Fruit fly (Drosophila melanogaster) whole organism, embryonic: ENCODE data around the gene CG31897.

Experiments
- Bdp1 ChIP-seq: fragments of 200-800 bp; sonication (Bioruptor generic); optimal IDR thresholded peaks from 3 replicates; lab custom pipeline; 2016; ENCODE audit warnings: missing biosample characterization, missing genetic modification characterization
- CG10267 ChIP-seq: fragments of 200-800 bp; sonication (Bioruptor generic); optimal IDR thresholded peaks from 2 replicates; lab custom pipeline; 2018; ENCODE audit warnings: missing biosample characterization, mild to moderate bottlenecking, missing genetic modification characterization, moderate library complexity
- CG11560 ChIP-seq: fragments of 200-800 bp; sonication (Bioruptor generic); IDR thresholded peaks from 3 replicates; pipeline ENCODE4 v1.3.6; 2022; ENCODE audit warnings: missing biosample characterization, missing genetic modification characterization
- CG12942 ChIP-seq: fragments of 200-800 bp; sonication (Bioruptor generic); optimal IDR thresholded peaks from 3 replicates; lab custom pipeline; 2016; ENCODE audit warnings: missing biosample characterization, missing genetic modification characterization
- CG13287 ChIP-seq: fragments of 200-800 bp; sonication (Bioruptor generic); IDR thresholded peaks from 2 replicates; pipeline ENCODE4 v1.3.6; 2022; ENCODE audit warnings: missing biosample characterization, missing genetic modification characterization; ENCODE audit not compliant: partially characterized antibody
- CG14441 ChIP-seq: fragments of 200-800 bp; sonication (Bioruptor generic); IDR thresholded peaks from 2 replicates; pipeline ENCODE4 v1.3.6; 2022; ENCODE audit warnings: missing biosample characterization, missing genetic modification characterization
- CG1529 ChIP-seq: fragments of 200-800 bp; sonication (Bioruptor generic); optimal IDR thresholded peaks from 3 replicates; lab custom pipeline; 2018; ENCODE audit warnings: missing biosample characterization, missing genetic modification characterization
- CG17361 ChIP-seq: fragments of 200-800 bp; sonication (Bioruptor generic); IDR thresholded peaks from 3 replicates; pipeline ENCODE4 v1.3.6; 2022; ENCODE audit warnings: missing biosample characterization, missing genetic modification characterization
- CG2116 ChIP-seq: fragments of 200-800 bp; sonication (Bioruptor generic); optimal IDR thresholded peaks from 3 replicates; lab custom pipeline; 2018; ENCODE audit warnings: missing biosample characterization, mild to moderate bottlenecking, missing genetic modification characterization
- CG2129 ChIP-seq: fragments of 200-800 bp; sonication (Bioruptor generic); IDR thresholded peaks from 2 replicates; pipeline ENCODE4 v1.3.6; 2022; ENCODE audit warnings: missing biosample characterization, missing genetic modification characterization; ENCODE audit not compliant: partially characterized antibody
- CG32767 ChIP-seq: fragments of 200-800 bp; sonication (Bioruptor generic); IDR thresholded peaks from 2 replicates; pipeline ENCODE4 v1.3.6; 2022; ENCODE audit warnings: missing biosample characterization, missing genetic modification characterization
- CG4360 ChIP-seq: fragments of 200-800 bp; sonication (Bioruptor generic); IDR thresholded peaks from 2 replicates; pipeline ENCODE4 v1.3.6; 2022; ENCODE audit warnings: missing biosample characterization, missing genetic modification characterization
- CG5180 ChIP-seq: fragments of 200-800 bp; sonication (Bioruptor generic); optimal IDR thresholded peaks from 3 replicates; lab custom pipeline; 2017; ENCODE audit warnings: missing biosample characterization, missing genetic modification characterization, mild to moderate bottlenecking, moderate library complexity, missing genetic modification reagents
- CG5245 ChIP-seq: fragments of 200-800 bp; sonication (Bioruptor generic); optimal IDR thresholded peaks from 3 replicates; lab custom pipeline; 2016; ENCODE audit warnings: missing biosample characterization, missing genetic modification characterization
- CG6791 ChIP-seq: fragments of 200-800 bp; sonication (Bioruptor generic); IDR thresholded peaks from 3 replicates; pipeline ENCODE4 v1.3.6; 2022; ENCODE audit warnings: missing biosample characterization, missing genetic modification characterization; ENCODE audit not compliant: partially characterized antibody
- CG7271 ChIP-seq: fragments of 200-800 bp; sonication (Bioruptor generic); optimal IDR thresholded peaks from 2 replicates; lab custom pipeline; 2018; ENCODE audit warnings: missing biosample characterization, mild to moderate bottlenecking, missing genetic modification characterization, moderate library complexity
- CG8944 ChIP-seq: fragments of 200-800 bp; sonication (Bioruptor generic); optimal IDR thresholded peaks from 3 replicates; lab custom pipeline; 2016; ENCODE audit warnings: missing biosample characterization, missing genetic modification characterization
- CG9817 ChIP-seq: fragments of 200-800 bp; sonication (Bioruptor generic); optimal IDR thresholded peaks from 2 replicates; lab custom pipeline; 2018; ENCODE audit warnings: missing biosample characterization, mild to moderate bottlenecking, missing genetic modification characterization, moderate library complexity
- Dad ChIP-seq: fragments of 200-800 bp; sonication (Bioruptor generic); optimal IDR thresholded peaks from 3 replicates; lab custom pipeline; 2016; ENCODE audit warnings: missing biosample characterization, missing genetic modification characterization
- Drgx ChIP-seq: fragments of 200-800 bp; sonication (Bioruptor generic); IDR thresholded peaks from 2 replicates; pipeline ENCODE4 v1.3.6; 2022; ENCODE audit warnings: missing biosample characterization, missing genetic modification characterization
- E2f2 ChIP-seq: fragments of 200-800 bp; sonication (Bioruptor generic); IDR thresholded peaks from 2 replicates; pipeline ENCODE4 v1.3.6; 2022; ENCODE audit warnings: missing biosample characterization, missing genetic modification characterization
- Ets65A ChIP-seq: fragments of 200-800 bp; sonication (Bioruptor generic); peaks from one replicate; lab custom pipeline; 2016; ENCODE audit warnings: missing biosample characterization, missing genetic modification characterization
- GATAe ChIP-seq: fragments of 200-800 bp; sonication (Bioruptor generic); conservative IDR thresholded peaks from 2 replicates; pipeline ENCODE4 v1.3.6; 2022; ENCODE audit warnings: missing biosample characterization, missing genetic modification characterization
- HLH3B ChIP-seq: fragments of 200-800 bp; sonication (Bioruptor generic); IDR thresholded peaks from 2 replicates; pipeline ENCODE4 v1.3.6; 2022; ENCODE audit warnings: missing biosample characterization, missing genetic modification characterization
- MBD-R2 ChIP-seq: fragments of 200-800 bp; sonication (Bioruptor generic); IDR thresholded peaks from 2 replicates; pipeline ENCODE4 v1.3.6; 2022; ENCODE audit warnings: missing biosample characterization, missing genetic modification characterization
- Meics ChIP-seq: fragments of 200-800 bp; sonication (Bioruptor generic); optimal IDR thresholded peaks from 2 replicates; lab custom pipeline; 2017; ENCODE audit warnings: missing biosample characterization, mild to moderate bottlenecking, missing genetic modification characterization
- Oaz ChIP-seq: fragments of 200-800 bp; sonication (Bioruptor generic); IDR thresholded peaks from 2 replicates; pipeline ENCODE4 v1.3.6; 2022; ENCODE audit warnings: missing biosample characterization, missing genetic modification characterization
- Rfx ChIP-seq: fragments of 200-800 bp; sonication (Bioruptor generic); IDR thresholded peaks from 2 replicates; pipeline ENCODE4 v1.3.6; 2022; ENCODE audit warnings: missing biosample characterization, missing genetic modification characterization
- Sox102F ChIP-seq: fragments of 200-800 bp; sonication (Bioruptor generic); optimal IDR thresholded peaks from 2 replicates; lab custom pipeline; 2018; ENCODE audit warnings: missing biosample characterization, mild to moderate bottlenecking, missing genetic modification characterization, moderate library complexity
- Sry-δ ChIP-seq: fragments of 200-800 bp; sonication (Bioruptor generic); optimal IDR thresholded peaks from 2 replicates; lab custom pipeline; 2016; ENCODE audit warnings: missing biosample characterization, missing genetic modification characterization
- Stat92E ChIP-seq, 3 experiments: fragments of >200 bp in 2 of 3; fragments of 200-800 bp in 1 of 3; sonication (Bioruptor generic) in 1 of 3; optimal IDR thresholded peaks; 2 replicates each; lab custom pipeline; 2017 to 2019; ENCODE audit warnings: missing biosample characterization in 3 of 3, missing genetic modification characterization in 3 of 3, mild to moderate bottlenecking in 1 of 3, moderate library complexity in 1 of 3
- Taf1 ChIP-seq: fragments of 200-800 bp; sonication (Bioruptor generic); IDR thresholded peaks from 2 replicates; pipeline ENCODE4 v1.3.6; 2022; ENCODE audit warnings: missing biosample characterization, missing genetic modification characterization
- YL-1 ChIP-seq: fragments of 200-800 bp; sonication (Bioruptor generic); optimal IDR thresholded peaks from 3 replicates; lab custom pipeline; 2017; ENCODE audit warnings: missing biosample characterization, mild to moderate bottlenecking, missing genetic modification characterization
- bbx ChIP-seq: fragments of 200-800 bp; sonication (Bioruptor generic); IDR thresholded peaks from 2 replicates; pipeline ENCODE4 v1.3.6; 2022; ENCODE audit warnings: missing biosample characterization, missing genetic modification characterization; ENCODE audit not compliant: partially characterized antibody
- dati ChIP-seq: fragments of 200-800 bp; sonication (Bioruptor generic); IDR thresholded peaks from 2 replicates; pipeline ENCODE4 v1.3.6; 2022; ENCODE audit warnings: missing biosample characterization, missing genetic modification characterization
- gsb ChIP-seq: fragments of 200-800 bp; sonication (Bioruptor generic); IDR thresholded peaks from 2 replicates; pipeline ENCODE4 v1.3.6; 2022; ENCODE audit warnings: missing biosample characterization, missing genetic modification characterization
- hkb ChIP-seq, 2 experiments: fragments of 200-800 bp in 1 of 2; fragments of >200 bp in 1 of 2; sonication (Bioruptor generic) in 1 of 2; IDR thresholded peaks in 1 of 2; optimal IDR thresholded peaks in 1 of 2; 2 replicates each; pipeline versions ENCODE4 v1.3.6 to Lab custom; 2017 to 2022; ENCODE audit warnings: missing biosample characterization in 1 of 2, missing genetic modification characterization in 1 of 2
- kah ChIP-seq: fragments of 200-800 bp; sonication (Bioruptor generic); optimal IDR thresholded peaks from 2 replicates; lab custom pipeline; 2018; ENCODE audit warnings: missing biosample characterization, mild to moderate bottlenecking, missing genetic modification characterization
- prd ChIP-seq, 3 experiments: fragments of >200 bp in 2 of 3; fragments of 200-800 bp in 1 of 3; sonication (Bioruptor generic) in 1 of 3; optimal IDR thresholded peaks in 2 of 3; IDR thresholded peaks in 1 of 3; 2 replicates in 2 of 3; 3 replicates in 1 of 3; pipeline versions ENCODE4 v1.3.6 to Lab custom; 2017 to 2022; ENCODE audit warnings: missing biosample characterization in 1 of 3, missing genetic modification characterization in 1 of 3
- pzg ChIP-seq: fragments of 200-800 bp; sonication (Bioruptor generic); optimal IDR thresholded peaks from 3 replicates; lab custom pipeline; 2018; ENCODE audit warnings: missing biosample characterization, mild to moderate bottlenecking, missing genetic modification characterization, moderate library complexity
- schlank ChIP-seq: fragments of 200-800 bp; sonication (Bioruptor generic); optimal IDR thresholded peaks from 2 replicates; lab custom pipeline; 2018; ENCODE audit warnings: missing biosample characterization, mild to moderate bottlenecking, missing genetic modification characterization
- stwl ChIP-seq: fragments of 200-800 bp; sonication (Bioruptor generic); optimal IDR thresholded peaks from 3 replicates; lab custom pipeline; 2018; ENCODE audit warnings: missing biosample characterization, mild to moderate bottlenecking, missing genetic modification characterization, moderate library complexity
- unc-4 ChIP-seq: fragments of 200-800 bp; sonication (Bioruptor generic); IDR thresholded peaks from 2 replicates; pipeline ENCODE4 v1.3.6; 2022; ENCODE audit warnings: missing biosample characterization, missing genetic modification characterization; ENCODE audit not compliant: partially characterized antibody
- wek ChIP-seq: fragments of 200-800 bp; sonication (Bioruptor generic); optimal IDR thresholded peaks from 3 replicates; lab custom pipeline; 2018; ENCODE audit warnings: missing biosample characterization, mild to moderate bottlenecking, missing genetic modification characterization, moderate library complexity

The CG31897 gene

DNA sequence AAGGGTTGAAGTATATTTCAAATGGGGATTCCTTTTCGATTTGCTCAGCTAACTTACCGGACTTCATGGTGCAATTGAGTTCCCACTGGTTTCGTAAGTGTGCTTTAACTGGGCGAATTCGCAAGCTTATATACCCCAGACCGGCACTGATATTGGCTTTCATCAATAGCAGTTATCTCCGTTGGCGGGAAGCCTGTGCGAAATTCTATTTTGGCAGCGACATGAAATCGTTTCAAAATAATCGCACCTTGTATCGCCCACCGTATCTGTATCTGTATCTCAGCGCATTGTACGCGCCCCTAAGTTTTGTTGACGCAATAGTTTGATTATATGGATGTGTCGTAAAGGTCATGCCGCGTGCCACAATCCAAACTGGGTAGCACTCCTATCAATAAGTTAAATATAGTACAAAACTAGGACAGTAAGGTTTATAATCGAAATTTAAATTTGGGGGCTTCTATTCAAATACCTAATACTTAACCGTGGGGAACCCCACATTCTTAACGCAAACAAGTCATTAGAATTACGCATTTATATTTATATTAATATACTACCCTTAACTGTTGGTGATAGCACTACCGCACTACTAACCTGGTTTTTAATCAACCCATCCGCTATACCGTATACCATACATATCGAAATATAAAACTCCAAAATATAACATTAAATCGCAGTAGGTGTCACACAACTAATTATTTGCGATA lies 46.1 kb upstream of the CG31897 start, which contains the start of the genes Peritrophin-15a and CG13385:
Gene Peritrophin-15a (minus strand): TSS at position 101 of the 704 bp plus-strand sequence.
Gene CG13385 (plus strand): TSS at position 654 of the 704 bp plus-strand sequence.
- TF ChIP-seq Stat92E (GFP tag; optimal IDR thresholded peaks at IDR 0.05; lab: Kevin White, UChicago) (no peak), CG4360 (GFP tag; lab: Robert Waterston, UW) (no peak), Dad (no peak), Sry-δ (GFP tag; lab: Kevin White, UChicago) (no peak), YL-1 (GFP tag; lab: Kevin White, UChicago) (no peak), HLH3B (no peak), wek (GFP tag; lab: Kevin White, UChicago) (no peak)
- TF ChIP-seq, all 482 proteins: peak for 0

DNA sequence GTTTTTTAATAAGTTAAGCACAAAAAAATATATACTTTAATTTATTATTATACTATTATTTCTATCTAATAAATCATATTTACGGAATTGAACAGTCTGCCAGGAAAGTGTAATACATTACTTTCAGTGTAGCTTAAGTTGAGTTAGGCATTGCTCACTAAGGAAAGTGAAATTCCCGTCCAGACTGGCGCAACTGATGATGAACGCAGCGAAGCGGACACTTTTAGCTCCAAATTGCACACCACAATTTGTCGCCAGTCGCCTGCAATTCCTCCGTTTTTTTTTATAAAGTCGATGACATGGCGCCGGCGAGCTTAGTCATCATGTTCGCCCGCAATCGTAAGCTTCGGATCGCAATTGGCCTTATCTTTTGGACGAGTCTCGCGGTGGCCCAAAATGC lies 43.5 kb upstream of the CG31897 start, which contains the start of gene CG13386:
Gene CG13386 (plus strand): TSS at position 301 of the 400 bp plus-strand sequence.
- TF ChIP-seq CG12942 (GFP tag; lab: Kevin White, UChicago) (no peak), Ets65A (GFP tag; lab: Kevin White, UChicago) (peak; percentile 22), CG9817 (no peak), prd (optimal IDR thresholded peaks at IDR 0.05; lab: Kevin White, UChicago) (no peak), prd (GFP tag; IDR thresholded peaks at IDR 0.05; lab: Robert Waterston, UW) (peak; percentile 7; the same call in 1 of the 3 replicates), CG5180 (GFP tag; lab: Kevin White, UChicago) (no peak), CG11560 (tag; lab: Robert Waterston, UW) (no peak), CG8944 (GFP tag; lab: Kevin White, UChicago) (no peak), CG2129 (no peak), GATAe (GFP tag; lab: Robert Waterston, UW) (no peak), Taf1 (GFP tag; lab: Robert Waterston, UW) (no peak), CG6791 (GFP tag; lab: Robert Waterston, UW) (no peak)

- no peak for TF ChIP-seq CG32767 (GFP tag; lab: Robert Waterston, UW)
- TF ChIP-seq hkb (optimal IDR thresholded peaks at IDR 0.05; lab: Kevin White, UChicago), result no peak
- TF ChIP-seq hkb (GFP tag; IDR thresholded peaks at IDR 0.05; lab: Robert Waterston, UW), result no peak
- TF ChIP-seq gsb (GFP tag; lab: Robert Waterston, UW), result no peak
- TF ChIP-seq Sox102F (GFP tag; lab: Kevin White, UChicago), result no peak
- TF ChIP-seq CG10267, result peak; percentile 23
- 0 out of 2 replicates have a peak, but pooled peaks have one; percentile 26 for TF ChIP-seq unc-4 (GFP tag; lab: Robert Waterston, UW)
- TF ChIP-seq kah (GFP tag; lab: Kevin White, UChicago), result no peak
- TF ChIP-seq Meics (GFP tag; lab: Kevin White, UChicago), result no peak
- no peak for TF ChIP-seq CG5245 (GFP tag; lab: Kevin White, UChicago)
- TF ChIP-seq CG2116 (GFP tag; lab: Kevin White, UChicago), result peak; percentile 76
- TF ChIP-seq Rfx (GFP tag; lab: Robert Waterston, UW), result no peak
- no peak for TF ChIP-seq CG1529 (GFP tag; lab: Kevin White, UChicago)
- no peak for TF ChIP-seq Bdp1
- peak; percentile 43 for TF ChIP-seq pzg (GFP tag; lab: Kevin White, UChicago)
- TF ChIP-seq bbx, result peak; percentile 9; the same call in 1 of the 2 replicates
- no peak for TF ChIP-seq dati
- TF ChIP-seq CG14441, result no peak
- TF ChIP-seq MBD-R2 (GFP tag; lab: Robert Waterston, UW), result peak; percentile 64
- no peak for TF ChIP-seq schlank (tag; lab: Kevin White, UChicago)
- 0 out of 3 replicates have a peak, but pooled peaks have one; percentile 10 for TF ChIP-seq CG17361 (GFP tag; lab: Robert Waterston, UW)
- TF ChIP-seq Drgx (GFP tag; lab: Robert Waterston, UW), result no peak
- TF ChIP-seq stwl (tag; lab: Kevin White, UChicago), result peak; percentile 58
- peak; percentile 31; the same call in 1 of the 2 replicates for TF ChIP-seq CG13287 (GFP tag; lab: Robert Waterston, UW)
- TF ChIP-seq CG7271 (tag; lab: Kevin White, UChicago), result no peak
- no peak for TF ChIP-seq Oaz (GFP tag; lab: Robert Waterston, UW)
- TF ChIP-seq E2f2 (GFP tag; lab: Robert Waterston, UW), result peak; percentile 94
These were observed 42.2 kb upstream of the CG31897 start, which contains the start of gene CG31898 for dm6 chr2L:8399863-8400598. Gene CG31898, plus strand, starts transcription at chr2L:8400421.
